Fruit fly (Drosophila melanogaster) whole organism, prepupa: ENCODE results near the gene Sf3b2.

Source experiments
- CG10631 ChIP-seq: fragments of 200-800 bp; sonication (Bioruptor generic); optimal IDR thresholded peaks from 2 replicates; lab custom pipeline; 2016; ENCODE audit warnings: missing biosample characterization, missing genetic modification characterization
- CG11902 ChIP-seq: fragments of 200-800 bp; sonication (Bioruptor generic); optimal IDR thresholded peaks from 3 replicates; lab custom pipeline; 2016; ENCODE audit warnings: missing biosample characterization, missing genetic modification characterization
- CG16779 ChIP-seq: fragments of 200-800 bp; sonication (Bioruptor generic); optimal IDR thresholded peaks from 3 replicates; lab custom pipeline; 2017; ENCODE audit warnings: missing biosample characterization, mild to moderate bottlenecking, missing genetic modification characterization
- CG3032 ChIP-seq: fragments of 200-800 bp; optimal IDR thresholded peaks from 2 replicates; lab custom pipeline; 2019; ENCODE audit warnings: missing biosample characterization, mild to moderate bottlenecking, missing genetic modification characterization, moderate library complexity
- CG34406 ChIP-seq: fragments of 200-800 bp; sonication (Bioruptor generic); optimal IDR thresholded peaks from 3 replicates; lab custom pipeline; 2016; ENCODE audit warnings: missing biosample characterization, missing genetic modification characterization
- CG6808 ChIP-seq: fragments of 200-800 bp; sonication (Bioruptor generic); optimal IDR thresholded peaks from 3 replicates; lab custom pipeline; 2017; ENCODE audit warnings: missing biosample characterization, missing genetic modification characterization, mild to moderate bottlenecking, moderate library complexity, missing genetic modification reagents
- Ets96B ChIP-seq: fragments of 200-800 bp; optimal IDR thresholded peaks from 2 replicates; lab custom pipeline; 2019; ENCODE audit warnings: missing biosample characterization, mild to moderate bottlenecking, missing genetic modification characterization, moderate library complexity
- Hr39 ChIP-seq: fragments of 200-800 bp; sonication (Bioruptor generic); optimal IDR thresholded peaks from 2 replicates; lab custom pipeline; 2016; ENCODE audit warnings: missing biosample characterization, missing genetic modification characterization
- Met ChIP-seq: fragments of 200-800 bp; sonication (Bioruptor generic); optimal IDR thresholded peaks from 3 replicates; lab custom pipeline; 2016; ENCODE audit warnings: missing biosample characterization, missing genetic modification characterization
- Sox102F ChIP-seq: fragments of 200-800 bp; sonication (Bioruptor generic); optimal IDR thresholded peaks from 2 replicates; lab custom pipeline; 2016; ENCODE audit warnings: missing biosample characterization, mild to moderate bottlenecking, missing genetic modification characterization
- salr ChIP-seq, 2 experiments: fragments of 200-800 bp; sonication (Bioruptor generic); optimal IDR thresholded peaks; 3 replicates each; lab custom pipeline; 2016 to 2018; ENCODE audit warnings: missing biosample characterization in 2 of 2, missing genetic modification characterization in 2 of 2, mild to moderate bottlenecking in 1 of 2
- ss ChIP-seq, 2 experiments: fragments of 200-800 bp; sonication (Bioruptor generic); optimal IDR thresholded peaks; 2 replicates in 1 of 2; 3 replicates in 1 of 2; lab custom pipeline; 2017 to 2018; ENCODE audit warnings: mild to moderate bottlenecking in 2 of 2, missing biosample characterization in 2 of 2, missing genetic modification characterization in 2 of 2, moderate library complexity in 1 of 2

- TF ChIP-seq CG16779 (tag; lab: Kevin White, UChicago) (no peak), ss (GFP tag; optimal IDR thresholded peaks at IDR 0.05; lab: Kevin White, UChicago) (no peak), Met (GFP tag; lab: Kevin White, UChicago) (no peak), Hr39 (GFP tag; lab: Kevin White, UChicago) (no peak), CG34406 (GFP tag; lab: Kevin White, UChicago) (no peak), CG11902 (GFP tag; lab: Kevin White, UChicago) (no peak), CG6808 (GFP tag; lab: Kevin White, UChicago) (no peak), CG10631 (no peak), Ets96B (tag; lab: Kevin White, UChicago) (no peak), CG3032 (tag; lab: Kevin White, UChicago) (no peak), Sox102F (GFP tag; lab: Kevin White, UChicago) (no peak), salr (GFP tag; optimal IDR thresholded peaks at IDR 0.05; lab: Kevin White, UChicago) (no peak)
Observed at dm6 chr2L:2993236-2993635, 35.7 kb downstream of the Sf3b2 start.
